Fruit fly (Drosophila melanogaster) S2 (cell line): ENCODE results near the gene CG17929.

Experiments used
- CG8478 ChIP-seq: fragments of >200 bp; optimal IDR thresholded peaks from 2 replicates; lab custom pipeline; 2018
- CTCF ChIP-seq, 2 experiments: fragments of >200 bp; optimal IDR thresholded peaks; 2 replicates each; lab custom pipeline; 2018

CG17929 gene

dm6 chr3R:16335438-16336073 lies 10.3 kb downstream of the CG17929 start:
- TF ChIP-seq CG8478 (lab: Kevin White, UChicago): no peak
- no peak for TF ChIP-seq CTCF (optimal IDR thresholded peaks at IDR 0.05; lab: Kevin White, UChicago)

DNA sequence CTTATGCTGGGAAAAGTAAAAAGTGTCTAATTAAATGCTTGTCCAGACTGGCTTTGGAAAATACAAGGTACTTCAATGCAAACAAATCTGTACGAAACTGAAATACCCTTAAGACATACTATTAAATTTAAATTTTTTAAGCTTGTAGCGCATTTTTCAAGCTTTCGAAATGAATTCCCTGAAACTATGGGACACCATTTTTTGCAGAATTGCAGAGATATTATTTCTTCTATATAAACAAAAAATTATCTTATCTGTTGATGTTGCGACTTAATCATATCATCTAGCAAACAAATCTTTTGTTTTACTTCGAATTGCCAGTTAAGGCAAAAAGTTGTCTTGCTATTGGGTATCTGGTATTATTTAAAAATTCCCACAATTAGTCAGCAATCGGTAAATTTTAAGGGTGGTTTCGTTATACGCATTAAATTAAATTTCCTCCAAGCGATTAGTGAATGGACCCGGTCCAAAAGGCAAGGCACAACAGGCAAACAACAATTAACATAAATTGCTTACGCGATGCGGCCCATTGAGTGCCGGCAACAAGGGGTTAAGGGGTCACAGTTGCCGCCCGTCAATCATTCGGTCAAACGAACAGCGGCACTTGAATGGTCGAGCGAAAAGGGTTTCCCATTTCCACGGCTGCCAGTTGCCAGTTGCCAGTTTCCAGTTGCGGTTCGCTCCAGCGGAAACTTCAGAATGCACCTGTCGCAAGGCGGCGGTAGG lies 11.2 kb downstream of the CG17929 start:
- TF ChIP-seq CG8478 (lab: Kevin White, UChicago): no peak

DNA sequence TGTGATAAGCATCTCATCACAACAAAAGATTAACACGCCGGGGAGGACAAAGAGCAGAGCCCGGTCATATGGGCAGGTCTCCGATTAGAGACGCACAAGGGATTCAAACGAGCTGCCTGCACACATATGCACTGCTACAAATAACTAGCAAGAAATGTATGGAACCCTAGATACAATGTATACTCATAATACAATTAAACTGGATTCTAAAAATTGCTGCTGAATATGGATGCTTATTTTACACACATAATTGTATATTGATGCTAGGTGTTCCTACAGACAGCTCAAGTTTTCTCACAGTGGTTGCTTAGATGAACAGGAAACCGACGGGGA lies 11.7 kb downstream of the CG17929 start:
- TF ChIP-seq CG8478 (lab: Kevin White, UChicago) (no peak), CTCF (optimal IDR thresholded peaks at IDR 0.05; lab: Kevin White, UChicago) (no peak)

DNA sequence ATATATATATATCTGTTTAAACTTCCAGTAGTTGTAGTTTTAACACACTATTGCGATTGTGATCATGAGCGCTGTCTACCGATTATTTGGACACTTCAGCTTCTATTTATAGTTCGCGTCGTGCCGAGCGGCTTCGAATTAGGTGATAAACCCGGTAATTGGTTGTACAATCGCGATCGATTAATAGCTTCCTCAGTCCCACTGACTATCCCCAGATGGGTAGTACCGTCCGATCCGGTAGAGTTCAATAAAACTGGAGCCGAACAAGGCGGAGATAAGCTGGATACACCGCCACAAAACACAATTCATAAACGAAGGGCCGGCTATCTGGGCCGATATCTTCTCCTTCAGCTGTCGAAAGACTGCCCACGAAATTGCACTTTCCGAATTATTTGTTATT lies 12.6 kb downstream of the CG17929 start:
- no peak for TF ChIP-seq CTCF (optimal IDR thresholded peaks at IDR 0.05; lab: Kevin White, UChicago)
- no peak for TF ChIP-seq CG8478 (lab: Kevin White, UChicago)

DNA sequence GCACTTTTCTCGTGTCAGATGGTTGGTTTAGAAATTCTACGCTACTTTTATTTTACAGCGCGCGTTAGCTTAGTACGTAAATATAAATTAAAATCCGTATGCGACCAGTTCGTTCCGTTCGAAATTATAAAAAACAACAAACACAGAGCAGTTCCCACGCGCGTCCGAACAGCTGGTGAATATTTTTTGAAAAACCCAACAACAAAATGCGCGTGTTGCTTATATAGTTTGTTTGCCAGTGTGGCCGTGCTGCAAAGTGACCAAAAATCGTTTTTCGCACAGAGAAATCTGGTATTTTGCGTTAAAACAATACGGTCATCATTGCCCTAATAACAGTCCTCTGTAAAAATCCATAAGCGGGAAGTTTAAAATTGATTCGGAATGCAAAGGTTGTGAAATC lies 13.1 kb downstream of the CG17929 start:
- TF ChIP-seq CTCF (optimal IDR thresholded peaks at IDR 0.05; lab: Kevin White, UChicago): peak in 1 of 2 experiments; percentile 8
- TF ChIP-seq CG8478 (lab: Kevin White, UChicago): no peak

dm6 chr3R:16339475-16339874 lies 14.2 kb downstream of the CG17929 start, which contains the start of gene Sulf1:
TSS of gene Sulf1 (minus strand) at chr3R:16339575.
- TF ChIP-seq CG8478 (lab: Kevin White, UChicago): no peak
- TF ChIP-seq CTCF (optimal IDR thresholded peaks at IDR 0.05; lab: Kevin White, UChicago): no peak

DNA sequence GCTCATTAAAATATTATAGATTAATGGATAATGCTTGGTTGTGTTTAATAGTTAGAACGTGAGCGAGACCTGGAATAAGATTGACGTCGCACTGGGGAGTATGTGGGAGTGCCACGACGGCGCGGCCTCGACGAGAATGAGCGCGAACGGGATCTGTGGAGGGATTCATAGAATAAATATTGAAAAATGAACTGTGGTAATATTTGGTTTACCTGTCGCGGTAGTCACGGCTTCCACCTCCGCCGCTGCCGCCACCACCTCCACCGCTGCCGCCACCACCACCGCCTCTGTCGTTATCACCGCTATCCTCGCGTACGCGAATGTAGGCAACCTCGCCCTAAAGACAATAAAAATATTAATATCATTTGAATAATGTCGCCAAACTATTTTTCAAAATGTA lies 15.3 kb downstream of the CG17929 start:
- TF ChIP-seq CG8478 (lab: Kevin White, UChicago) (no peak), CTCF (optimal IDR thresholded peaks at IDR 0.05; lab: Kevin White, UChicago) (no peak)

DNA sequence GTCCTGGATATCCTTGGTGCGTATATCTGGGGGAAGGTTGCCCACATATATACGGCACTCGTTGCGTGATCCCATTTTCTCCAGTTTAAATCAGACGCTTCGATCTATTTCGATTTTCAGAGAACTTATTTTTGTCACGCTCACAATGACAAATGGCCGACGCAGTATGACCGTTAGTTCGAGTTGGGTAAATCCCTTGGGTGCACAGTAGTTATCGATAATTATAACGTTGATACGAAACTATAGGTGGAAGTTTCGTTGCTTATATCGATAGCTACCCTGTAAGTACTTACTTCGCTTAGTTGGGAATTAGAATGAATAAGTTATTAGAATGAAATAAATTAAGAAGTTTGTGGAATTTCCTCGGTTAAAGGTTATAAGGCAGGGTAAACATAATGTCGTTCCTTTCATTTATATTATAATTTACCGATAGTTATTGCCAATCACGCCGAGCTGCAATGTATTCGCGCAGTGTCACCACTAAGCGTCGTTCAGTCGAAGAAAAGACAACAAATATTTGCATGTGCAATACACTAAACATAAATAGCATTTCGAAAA lies 16.6 kb downstream of the CG17929 start, which contains the start of the genes SF2 and pad:
Gene SF2 (minus strand): TSS at position 172 of the 558 bp plus-strand sequence.
Gene pad (plus strand): TSS at position 502 of the 558 bp plus-strand sequence.
- TF ChIP-seq CTCF (optimal IDR thresholded peaks at IDR 0.05; lab: Kevin White, UChicago): no peak
- TF ChIP-seq CG8478 (lab: Kevin White, UChicago): no peak

dm6 chr3R:16347626-16348264 lies 22.5 kb downstream of the CG17929 start:
- TF ChIP-seq CG8478 (lab: Kevin White, UChicago): no peak
- TF ChIP-seq CTCF (optimal IDR thresholded peaks at IDR 0.05; lab: Kevin White, UChicago): no peak

dm6 chr3R:16348289-16348688 lies 23.0 kb downstream of the CG17929 start:
- no peak for TF ChIP-seq CG8478 (lab: Kevin White, UChicago)
- TF ChIP-seq CTCF (optimal IDR thresholded peaks at IDR 0.05; lab: Kevin White, UChicago): no peak

dm6 chr3R:16349111-16349655 lies 23.9 kb downstream of the CG17929 start, which contains the start of the genes CG14879 and Manf:
TSS of gene CG14879 (minus strand) at chr3R:16349226.
TSS of gene Manf (plus strand) at chr3R:16349404.
- TF ChIP-seq CTCF (optimal IDR thresholded peaks at IDR 0.05; lab: Kevin White, UChicago) (peak; percentile 24 to 38), CG8478 (lab: Kevin White, UChicago) (no peak)

- TF ChIP-seq CG8478 (lab: Kevin White, UChicago): no peak
- peak; percentile 25 to 57 for TF ChIP-seq CTCF (optimal IDR thresholded peaks at IDR 0.05; lab: Kevin White, UChicago)
These were observed 25.1 kb downstream of the CG17929 start for dm6 chr3R:16350400-16350799.

DNA sequence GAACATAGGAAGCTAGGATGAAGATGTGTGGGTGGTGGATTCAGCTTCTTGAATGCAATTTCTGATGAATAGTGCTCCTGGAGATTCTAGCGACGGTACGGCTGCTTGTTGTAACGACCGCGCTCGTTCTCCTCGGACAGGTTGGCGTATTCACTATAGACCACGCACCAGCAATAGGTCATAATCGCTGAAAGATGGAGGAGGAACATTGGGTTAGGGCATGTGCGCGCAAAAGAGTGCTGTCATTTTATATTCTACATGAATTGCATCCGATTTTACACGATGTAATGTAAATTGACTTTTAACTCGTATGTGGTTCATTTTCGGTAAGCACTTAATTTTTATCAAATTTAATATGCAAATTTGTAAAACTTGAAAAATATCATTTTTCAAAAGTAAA lies 25.8 kb downstream of the CG17929 start:
- TF ChIP-seq CTCF (optimal IDR thresholded peaks at IDR 0.05; lab: Kevin White, UChicago) (peak; percentile 83 to 87), CG8478 (lab: Kevin White, UChicago) (no peak)

DNA sequence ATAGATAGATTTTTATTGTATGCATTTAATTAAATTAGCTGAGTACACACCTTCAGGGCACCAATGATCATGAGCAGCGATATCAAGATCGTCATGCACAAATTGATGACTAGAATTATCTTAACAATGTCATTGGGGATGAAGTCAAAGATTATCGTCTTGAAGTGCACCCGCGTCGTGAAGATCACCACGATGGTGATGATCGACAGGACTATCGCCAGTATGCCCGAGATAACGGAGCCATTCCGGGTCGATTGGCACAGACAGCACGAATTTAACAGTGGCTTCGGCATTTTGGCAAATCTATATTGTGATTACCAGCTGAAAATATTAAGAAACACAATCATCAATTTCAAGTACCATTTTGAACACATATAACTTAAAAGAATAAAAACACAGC lies 26.7 kb downstream of the CG17929 start:
- no peak for TF ChIP-seq CTCF (optimal IDR thresholded peaks at IDR 0.05; lab: Kevin White, UChicago)
- TF ChIP-seq CG8478 (lab: Kevin White, UChicago): no peak
